Worm (Caenorhabditis elegans): ENCODE data around the gene nhr-57.

The nhr-57 gene

DNA sequence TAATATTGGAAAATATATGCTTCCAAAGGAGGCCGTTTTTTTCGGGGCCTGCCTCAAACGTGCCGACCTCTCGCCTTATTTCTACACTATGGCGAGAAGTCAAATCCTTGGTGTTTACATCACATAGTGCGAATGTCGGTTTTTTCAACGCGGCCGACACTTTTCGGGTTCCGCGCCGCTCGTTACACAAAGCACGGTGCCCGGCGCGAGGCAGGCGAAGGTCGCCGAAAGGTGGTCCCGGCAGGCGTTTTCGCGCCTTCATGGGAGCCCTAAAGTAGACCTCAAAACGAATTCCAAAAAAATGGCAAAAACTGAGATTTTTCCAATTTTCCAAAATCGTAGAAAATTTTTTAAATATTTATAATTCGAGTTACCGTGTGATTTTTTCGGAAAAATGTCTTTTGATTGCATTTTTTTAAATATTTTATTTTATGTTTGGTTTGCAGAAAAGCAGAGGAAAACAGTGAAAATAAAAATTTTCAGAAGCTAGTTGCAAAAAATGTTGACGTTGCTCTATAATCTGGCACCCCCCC lies 6.1 kb upstream of the nhr-57 start, which contains the start of gene T05B4.12:
Gene T05B4.12 (minus strand): TSS at position 483 of the 533 bp plus-strand sequence.
- no peak for TF ChIP-seq nhr-10 (tag; optimal IDR thresholded peaks at IDR 0.05)
- TF ChIP-seq set-16 (GFP tag; IDR thresholded peaks at IDR 0.05) = peak; percentile 68

DNA sequence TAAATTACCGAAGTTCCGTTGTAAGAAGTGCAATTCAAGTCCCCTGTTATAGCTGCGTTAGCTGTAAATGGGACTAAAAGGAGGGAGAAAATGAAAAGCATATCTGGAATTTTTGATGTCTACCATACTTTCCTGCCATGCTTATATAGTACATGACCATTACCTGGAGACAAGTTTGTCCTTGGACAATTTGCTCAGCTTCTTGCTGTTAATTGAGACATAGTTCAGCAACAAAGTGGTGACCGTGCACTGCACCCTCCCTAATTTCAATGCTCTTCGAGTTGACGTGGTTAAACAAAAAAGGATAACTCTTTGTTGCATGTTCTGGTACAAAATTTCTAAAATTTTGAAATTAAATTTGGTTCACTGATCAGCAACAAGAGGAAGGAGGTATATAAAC lies 4.3 kb upstream of the nhr-57 start, which contains the start of gene T05B4.13:
Gene T05B4.13 (minus strand): TSS at position 101 of the 400 bp plus-strand sequence.
- no peak for TF ChIP-seq daf-12 (tag; optimal IDR thresholded peaks at IDR 0.05)
- TF ChIP-seq snpc-4 (tag; optimal IDR thresholded peaks at IDR 0.05) = no peak
- TF ChIP-seq lin-13 (GFP tag; optimal IDR thresholded peaks at IDR 0.05) = no peak
- TF ChIP-seq daf-8 (GFP tag; IDR thresholded peaks at IDR 0.05) = no peak
- no peak for TF ChIP-seq zip-2 (tag; optimal IDR thresholded peaks at IDR 0.05)
- TF ChIP-seq mdl-1 (tag; optimal IDR thresholded peaks at IDR 0.05) = no peak
- no peak for TF ChIP-seq T20F7.1 (GFP tag; optimal IDR thresholded peaks at IDR 0.05)
- TF ChIP-seq ztf-7 (tag; optimal IDR thresholded peaks at IDR 0.05) = no peak
- TF ChIP-seq lsy-2 (tag; optimal IDR thresholded peaks at IDR 0.05) = no peak

DNA sequence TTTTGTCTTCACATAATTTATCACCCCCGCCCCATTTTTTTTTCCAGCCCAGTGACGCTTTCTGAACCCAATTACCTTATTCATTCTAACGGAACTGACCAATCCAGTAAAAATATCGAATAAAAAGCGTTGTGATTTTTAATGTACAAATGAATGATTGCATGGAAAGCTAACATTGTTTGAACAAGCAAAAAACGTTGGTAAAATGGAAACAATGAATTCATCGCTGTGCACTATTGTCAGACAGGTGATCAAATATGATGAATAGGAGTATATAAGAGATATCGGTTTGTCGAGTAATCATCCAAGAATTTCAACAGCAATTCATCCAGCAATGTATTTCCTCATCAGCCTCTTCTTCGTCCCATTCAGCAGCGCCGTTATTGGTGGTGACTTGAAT lies 2.1 kb upstream of the nhr-57 start, which contains the start of gene phat-4:
Gene phat-4 (plus strand): TSS at position 301 of the 400 bp plus-strand sequence.
- TF ChIP-seq hmg-1.1 (GFP tag; IDR thresholded peaks at IDR 0.05) = no peak
- TF ChIP-seq daf-19 (GFP tag; conservative IDR thresholded peaks at IDR 0.05) = no peak
- TF ChIP-seq T20F7.1 (GFP tag; optimal IDR thresholded peaks at IDR 0.05) = no peak
- TF ChIP-seq zfp-3 (GFP tag; conservative IDR thresholded peaks at IDR 0.05) = no peak
- no peak for TF ChIP-seq aly-2 (tag; optimal IDR thresholded peaks at IDR 0.05)
- no peak for TF ChIP-seq madf-5 (GFP tag; IDR thresholded peaks at IDR 0.05)
- no peak for TF ChIP-seq F44E2.7 (GFP tag; IDR thresholded peaks at IDR 0.05)
- no peak for TF ChIP-seq mxl-3 (GFP tag; optimal IDR thresholded peaks at IDR 0.05)
- TF ChIP-seq mxl-2 (GFP tag; conservative IDR thresholded peaks at IDR 0.05) = no peak
- TF ChIP-seq tra-1 (GFP tag; IDR thresholded peaks at IDR 0.05) = no peak
- TF ChIP-seq pqm-1 (tag; optimal IDR thresholded peaks at IDR 0.05) = no peak
- TF ChIP-seq nhr-76 (tag; optimal IDR thresholded peaks at IDR 0.05) = no peak
- TF ChIP-seq nhr-41 (GFP tag; IDR thresholded peaks at IDR 0.05) = no peak
- TF ChIP-seq daf-12 (tag; optimal IDR thresholded peaks at IDR 0.05) = no peak
- TF ChIP-seq mdl-1 (tag; optimal IDR thresholded peaks at IDR 0.05) = no peak
- TF ChIP-seq ztf-11 (tag; optimal IDR thresholded peaks at IDR 0.05) = no peak
- no peak for TF ChIP-seq egl-43 (GFP tag; IDR thresholded peaks at IDR 0.05)
- TF ChIP-seq T26A8.4 (GFP tag; IDR thresholded peaks at IDR 0.05) = no peak

DNA sequence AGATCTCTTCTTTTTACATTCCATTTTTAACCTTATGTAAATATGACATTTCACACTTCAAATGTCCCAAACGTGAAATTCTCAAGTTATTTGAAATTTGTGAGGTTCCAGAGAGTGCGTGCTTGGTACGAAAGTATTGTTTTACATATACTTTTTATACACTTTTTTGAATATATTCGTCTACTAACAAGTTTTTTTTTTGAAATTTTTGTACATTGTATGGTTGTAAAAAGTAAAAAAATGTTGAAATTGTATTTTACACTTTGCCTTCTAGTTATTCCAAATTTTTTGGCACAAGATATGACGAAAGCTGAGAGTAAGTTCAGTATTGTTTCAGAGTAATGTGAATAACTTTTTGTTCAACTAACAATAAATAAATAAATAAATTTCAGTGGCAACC lies 3.0 kb downstream of the nhr-57 start, which contains the start of gene lgc-1:
Gene lgc-1 (plus strand): TSS at position 301 of the 400 bp plus-strand sequence.
- TF ChIP-seq unc-130 (GFP tag; optimal IDR thresholded peaks at IDR 0.05) (no peak), nhr-42 (GFP tag; IDR thresholded peaks at IDR 0.05) (no peak), ceh-44 (GFP tag; IDR thresholded peaks at IDR 0.05) (no peak), dve-1 (tag; optimal IDR thresholded peaks at IDR 0.05; ENCODE audit: insufficient read depth) (no peak), ama-1 (optimal IDR thresholded peaks at IDR 0.05) (no peak), lin-38 (GFP tag; IDR thresholded peaks at IDR 0.05) (no peak), duxl-1 (tag; optimal IDR thresholded peaks at IDR 0.05; ENCODE audit: poor library complexity) (no peak), nhr-11 (tag; optimal IDR thresholded peaks at IDR 0.05) (no peak)

DNA sequence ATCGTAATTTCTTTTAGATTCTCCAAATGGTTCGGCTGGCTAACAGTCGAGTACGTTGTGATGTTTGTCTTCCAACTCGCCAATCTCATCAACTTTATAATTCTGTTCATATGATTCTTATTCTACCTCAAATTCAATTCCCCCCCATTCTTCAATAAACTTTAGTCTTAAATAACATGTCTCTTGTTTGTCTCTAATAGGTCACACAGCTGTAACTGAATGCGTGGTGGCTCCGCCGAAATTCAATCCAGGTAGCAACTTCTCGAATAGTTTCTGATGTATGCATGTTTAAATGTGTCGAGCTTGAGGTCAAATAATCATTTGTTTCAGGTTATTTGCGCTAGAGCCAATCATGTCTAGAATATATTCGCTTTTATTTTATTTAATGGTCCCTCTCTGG lies 7.0 kb downstream of the nhr-57 start, which contains the start of gene lgc-29:
Gene lgc-29 (plus strand): TSS at position 301 of the 400 bp plus-strand sequence.
- no peak for TF ChIP-seq lin-15B (tag; optimal IDR thresholded peaks at IDR 0.05)
- TF ChIP-seq nhr-77 (tag; optimal IDR thresholded peaks at IDR 0.05) = no peak
- TF ChIP-seq Y105C5A.15 (GFP tag; IDR thresholded peaks at IDR 0.05) = no peak
- TF ChIP-seq skn-1 (tag; optimal IDR thresholded peaks at IDR 0.05) = no peak
- no peak for TF ChIP-seq hmg-1.1 (GFP tag; IDR thresholded peaks at IDR 0.05)
- no peak for TF ChIP-seq duxl-1 (tag; optimal IDR thresholded peaks at IDR 0.05; ENCODE audit: poor library complexity)
- TF ChIP-seq mdl-1 (tag; optimal IDR thresholded peaks at IDR 0.05) = no peak
- no peak for TF ChIP-seq mxl-2 (GFP tag; conservative IDR thresholded peaks at IDR 0.05)
- TF ChIP-seq zfp-3 (GFP tag; conservative IDR thresholded peaks at IDR 0.05) = no peak
- TF ChIP-seq nhr-48 (tag; optimal IDR thresholded peaks at IDR 0.05) = no peak
- no peak for TF ChIP-seq spr-3 (GFP tag; optimal IDR thresholded peaks at IDR 0.05)
- TF ChIP-seq Y5F2A.4 (GFP tag; optimal IDR thresholded peaks at IDR 0.05) = no peak
- no peak for TF ChIP-seq ceh-32 (tag; optimal IDR thresholded peaks at IDR 0.05; ENCODE audit: poor library complexity)
- no peak for TF ChIP-seq fos-1 (tag; optimal IDR thresholded peaks at IDR 0.05)
